Worm (Caenorhabditis elegans) whole organism, midembryonic: ENCODE data around the gene Y105C5A.1270.

Source experiments
- T22C8.4 ChIP-seq: fragments of 200-800 bp; sonication (Bioruptor generic); IDR thresholded peaks from 2 replicates; pipeline ENCODE4 v1.3.6; 2022; ENCODE audit warnings: missing genetic modification characterization, missing compliant biosample characterization
- cog-1 ChIP-seq: sonication (generic microtip); optimal IDR thresholded peaks from 2 replicates; lab custom pipeline; 2016; ENCODE audit warnings: missing genetic modification characterization, missing compliant biosample characterization
- flt-1 ChIP-seq: fragments of 200-800 bp; sonication (Bioruptor generic); IDR thresholded peaks from 2 replicates; pipeline ENCODE4 v1.3.6; 2022; ENCODE audit warnings: missing genetic modification characterization, missing compliant biosample characterization
- klf-2 ChIP-seq: fragments of 200-800 bp; sonication (Bioruptor generic); conservative IDR thresholded peaks from 2 replicates; pipeline ENCODE4 v1.3.6; 2022; ENCODE audit warnings: missing genetic modification reagents, missing genetic modification characterization, missing compliant biosample characterization
- med-1 ChIP-seq: sonication (generic microtip); optimal IDR thresholded peaks from 2 replicates; lab custom pipeline; 2017; ENCODE audit warnings: missing genetic modification characterization, mild to moderate bottlenecking, missing compliant biosample characterization, antibody characterized with exemption, missing genetic modification reagents; ENCODE audit not compliant: insufficient read depth
- ref-1 ChIP-seq: fragments of 200-800 bp; sonication (Bioruptor generic); conservative IDR thresholded peaks from 2 replicates; pipeline ENCODE4 v1.3.6; 2022; ENCODE audit warnings: missing genetic modification reagents, missing genetic modification characterization, missing compliant biosample characterization
- tab-1 ChIP-seq: fragments of 200-800 bp; sonication (Bioruptor generic); IDR thresholded peaks from 2 replicates; pipeline ENCODE4 v1.3.6; 2022; ENCODE audit warnings: missing genetic modification characterization, missing compliant biosample characterization
- ztf-23 ChIP-seq: fragments of 200-800 bp; sonication (Bioruptor generic); IDR thresholded peaks from 2 replicates; pipeline ENCODE4 v1.3.6; 2022; ENCODE audit warnings: missing genetic modification reagents, missing genetic modification characterization, missing compliant biosample characterization
- ztf-29 ChIP-seq: fragments of 200-800 bp; sonication (Bioruptor generic); IDR thresholded peaks from 2 replicates; pipeline ENCODE4 v1.3.6; 2022; ENCODE audit warnings: missing genetic modification reagents, missing genetic modification characterization, missing compliant biosample characterization

DNA sequence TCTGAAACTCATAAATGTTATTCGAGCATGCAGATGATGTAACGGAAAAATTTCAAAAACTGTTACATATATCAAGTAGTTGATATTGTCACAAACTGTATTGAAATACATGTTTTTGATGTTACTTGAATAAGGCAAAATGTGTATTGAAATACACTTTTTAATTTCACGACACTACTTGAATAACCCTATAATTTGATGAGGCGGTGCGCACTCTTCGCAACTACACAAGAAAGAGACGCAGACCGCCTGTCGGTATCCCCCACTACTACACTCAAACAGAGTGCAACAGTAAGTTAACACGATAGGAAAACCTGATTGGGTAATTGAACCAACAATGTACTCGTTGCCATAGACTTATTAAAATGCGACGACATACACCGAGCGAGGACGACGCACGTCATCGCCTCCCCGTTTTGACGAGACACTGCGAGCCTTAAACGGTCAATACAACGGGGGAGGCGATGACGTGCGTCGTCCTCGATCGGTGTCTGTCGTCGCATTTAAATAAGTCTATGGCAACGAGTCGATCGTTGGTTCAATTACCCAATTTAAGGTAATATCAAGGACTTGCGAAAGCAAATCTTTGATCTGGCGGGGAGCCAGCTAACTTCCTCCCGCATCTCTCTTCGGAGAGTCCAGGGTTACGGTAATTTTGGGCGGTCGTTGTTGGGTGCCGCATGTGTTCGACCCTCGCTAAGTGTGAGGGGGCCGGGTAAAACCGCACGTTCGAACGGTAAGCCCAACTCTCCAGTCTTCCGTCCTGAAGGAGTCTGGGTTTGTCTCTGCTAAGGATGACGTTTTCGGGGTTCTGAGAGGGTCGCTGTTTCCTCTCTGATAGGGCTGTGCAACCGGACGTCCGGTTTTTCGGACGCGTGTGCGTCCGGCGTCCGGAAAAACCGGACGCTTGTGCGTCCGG, 6.7 kb upstream of the Y105C5A.1270 start:
- TF ChIP-seq klf-2 = no peak
- no peak for TF ChIP-seq flt-1 (GFP tag; lab: Robert Waterston, UW)
- TF ChIP-seq ztf-23 = no peak
- no peak for TF ChIP-seq cog-1
- no peak for TF ChIP-seq ref-1
- no peak for TF ChIP-seq T22C8.4
- no peak for TF ChIP-seq med-1
- no peak for TF ChIP-seq tab-1
- no peak for TF ChIP-seq ztf-29 (GFP tag; lab: Robert Waterston, UW)
